Worm (Caenorhabditis elegans) whole organism, young adult: Measurements from ENCODE around the gene msi-1.

ENCODE experiments used
- Y95B8A.8 ChIP-seq: fragments of 200-800 bp; sonication (Bioruptor generic); IDR thresholded peaks from 2 replicates; pipeline ENCODE4 v1.3.6; 2022; ENCODE audit warnings: missing genetic modification reagents, missing genetic modification characterization, missing compliant biosample characterization
- attf-3 ChIP-seq: fragments of 200-800 bp; sonication (Bioruptor generic); conservative IDR thresholded peaks from 2 replicates; pipeline ENCODE4 v1.3.6; 2022; ENCODE audit warnings: missing genetic modification reagents, missing genetic modification characterization, missing compliant biosample characterization
- attf-6 ChIP-seq: fragments of 200-800 bp; sonication (Bioruptor generic); IDR thresholded peaks from 2 replicates; pipeline ENCODE4 v1.3.6; 2022; ENCODE audit warnings: missing genetic modification reagents, missing genetic modification characterization, missing compliant biosample characterization
- dox-1 ChIP-seq: fragments of 200-800 bp; sonication (Bioruptor generic); IDR thresholded peaks from 2 replicates; pipeline ENCODE4 v1.3.6; 2022; ENCODE audit warnings: missing genetic modification reagents, missing genetic modification characterization, missing compliant biosample characterization
- madf-3 ChIP-seq: fragments of 200-800 bp; sonication (Bioruptor generic); IDR thresholded peaks from 2 replicates; pipeline ENCODE4 v1.3.6; 2022; ENCODE audit warnings: missing genetic modification reagents, missing genetic modification characterization, missing compliant biosample characterization
- nhr-27 ChIP-seq: fragments of 200-800 bp; sonication (Bioruptor generic); optimal IDR thresholded peaks from 2 replicates; lab custom pipeline; 2018; ENCODE audit warnings: mild to moderate bottlenecking, missing genetic modification characterization, moderate library complexity, missing compliant biosample characterization
- pha-4 ChIP-seq: fragments of 150-350 bp; sonication (generic microtip); optimal IDR thresholded peaks from 2 replicates; lab custom pipeline; 2014; ENCODE audit warnings: missing biosample characterization, missing genetic modification reagents, missing genetic modification characterization
- sea-2 ChIP-seq: fragments of 200-800 bp; sonication (Bioruptor generic); IDR thresholded peaks from 2 replicates; pipeline ENCODE4 v1.3.6; 2022; ENCODE audit warnings: missing genetic modification characterization, missing compliant biosample characterization
- snpc-4 ChIP-seq, 5 experiments: fragments of 150-350 bp in 1 of 5; sonication (generic microtip) in 4 of 5; optimal IDR thresholded peaks; 2 replicates each; lab custom pipeline; 2014 to 2018; ENCODE audit warnings: missing genetic modification characterization in 5 of 5, missing biosample characterization in 3 of 5, antibody characterized with exemption in 2 of 5, mild to moderate bottlenecking in 2 of 5, missing compliant biosample characterization in 2 of 5, missing genotype in 2 of 5, moderate library complexity in 2 of 5, missing genetic modification reagents in 1 of 5
- somi-1 ChIP-seq: fragments of 200-800 bp; sonication (Bioruptor generic); optimal IDR thresholded peaks from 2 replicates; lab custom pipeline; 2018; ENCODE audit warnings: mild to moderate bottlenecking, missing genetic modification characterization, missing compliant biosample characterization
- unc-62 ChIP-seq: fragments of 150-350 bp; optimal IDR thresholded peaks from 2 replicates; lab custom pipeline; 2014; ENCODE audit warnings: missing biosample characterization, missing genetic modification reagents, missing genetic modification characterization

DNA sequence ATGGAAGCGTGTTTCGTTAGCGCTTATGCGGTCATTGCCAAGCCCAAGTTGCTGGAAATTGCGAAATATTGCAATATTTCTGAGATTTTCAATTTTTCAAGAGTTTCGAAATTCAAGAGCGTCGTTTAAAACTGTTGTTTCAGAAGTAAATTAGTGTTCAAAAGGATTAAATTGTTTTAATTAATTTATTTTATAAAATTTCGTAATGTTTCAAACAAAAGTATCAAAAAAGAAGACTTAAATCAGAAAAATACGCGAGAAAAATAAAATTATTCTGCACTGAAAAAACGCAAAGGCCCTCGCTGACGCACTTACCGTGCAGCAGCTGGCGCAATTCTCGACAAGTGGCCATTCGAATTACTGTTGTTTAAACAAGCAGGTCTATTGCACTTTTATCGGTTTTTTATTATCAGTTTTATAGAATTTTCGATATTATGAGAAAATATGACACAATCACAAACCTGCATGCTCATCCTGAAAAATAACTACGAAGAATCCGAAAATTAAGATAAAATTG lies 27.9 kb upstream of the msi-1 start, which contains the start of gene tif-1A:
- TF ChIP-seq pha-4 (tag; lab: Kevin White, UChicago) (peak; percentile 56), attf-6 (GFP tag; lab: Robert Waterston, UW) (no peak), snpc-4 (GFP tag; optimal IDR thresholded peaks at IDR 0.05; lab: Kevin White, UChicago) (peak; percentile 12), snpc-4 (tag; optimal IDR thresholded peaks at IDR 0.05; lab: Kevin White, UChicago) (peak; percentile 58 to 72 (median 64)), unc-62 (peak; percentile 4), madf-3 (GFP tag; lab: Robert Waterston, UW) (peak; percentile 73; the same call in 1 of the 2 replicates), nhr-27 (tag; lab: Kevin White, UChicago) (no peak), sea-2 (GFP tag; lab: Robert Waterston, UW) (no peak), dox-1 (peak; percentile 91), Y95B8A.8 (GFP tag; lab: Robert Waterston, UW) (no peak), somi-1 (GFP tag; lab: Kevin White, UChicago) (no peak), attf-3 (no peak)
